Worm (Caenorhabditis elegans) whole organism, L4 larva: Measurements from ENCODE around the gene R53.4.
A peak's percentile ranks its signal among the peaks of the same experiment; 100 is the strongest.

Experiments used
- F44E2.7 ChIP-seq: fragments of 200-800 bp; sonication (Bioruptor generic); IDR thresholded peaks from 2 replicates; pipeline ENCODE4 v2.1.2; 2022; ENCODE audit warnings: missing genetic modification characterization, missing compliant biosample characterization
- R02D3.7 ChIP-seq: fragments of 150-350 bp; sonication (generic microtip); optimal IDR thresholded peaks from 3 replicates; lab custom pipeline; 2014; ENCODE audit warnings: missing biosample characterization, missing genetic modification characterization
- T20F7.1 ChIP-seq: fragments of 200-800 bp; sonication (Bioruptor generic); optimal IDR thresholded peaks from 2 replicates; lab custom pipeline; 2018; ENCODE audit warnings: mild to moderate bottlenecking, missing genetic modification characterization, missing compliant biosample characterization
- Y48G9A.11 ChIP-seq: fragments of 200-800 bp; sonication (Bioruptor generic); IDR thresholded peaks from 2 replicates; pipeline ENCODE4 v1.3.6; 2022; ENCODE audit warnings: missing genetic modification reagents, missing genetic modification characterization, missing compliant biosample characterization
- Y75B8A.6 ChIP-seq: fragments of 200-800 bp; sonication (Bioruptor generic); IDR thresholded peaks from 2 replicates; pipeline ENCODE4 v1.3.6; 2022; ENCODE audit warnings: missing genetic modification reagents, missing genetic modification characterization, missing compliant biosample characterization
- ZK337.2 ChIP-seq: fragments of 200-800 bp; sonication (Bioruptor generic); IDR thresholded peaks from 2 replicates; pipeline ENCODE4 v1.3.6; 2022; ENCODE audit warnings: missing genetic modification reagents, missing genetic modification characterization, missing compliant biosample characterization
- ama-1 ChIP-seq: fragments of 150-350 bp; optimal IDR thresholded peaks from 2 replicates; lab custom pipeline; 2014; ENCODE audit warnings: inconsistent platforms, mixed read lengths
- attf-4 ChIP-seq: sonication (generic microtip); optimal IDR thresholded peaks from 3 replicates; lab custom pipeline; 2017; ENCODE audit warnings: missing biosample characterization, missing genetic modification characterization
- ceh-20 ChIP-seq: fragments of 200-800 bp; sonication (Bioruptor generic); IDR thresholded peaks from 2 replicates; pipeline ENCODE4 v1.3.6; 2022; ENCODE audit warnings: missing genetic modification reagents, missing genetic modification characterization, missing compliant biosample characterization
- ceh-32 ChIP-seq: sonication (generic microtip); optimal IDR thresholded peaks from 2 replicates; lab custom pipeline; 2016; ENCODE audit warnings: mild to moderate bottlenecking, missing genetic modification characterization, missing compliant biosample characterization; ENCODE audit not compliant: poor library complexity
- ceh-62 ChIP-seq: sonication (generic microtip); optimal IDR thresholded peaks from 2 replicates; lab custom pipeline; 2017; ENCODE audit warnings: missing biosample characterization, missing genetic modification characterization
- cey-2 ChIP-seq: sonication (generic microtip); optimal IDR thresholded peaks from 3 replicates; lab custom pipeline; 2017; ENCODE audit warnings: missing genetic modification characterization, mild to moderate bottlenecking, missing compliant biosample characterization, antibody characterized with exemption, borderline replicate concordance; ENCODE audit not compliant: insufficient read depth
- ctbp-1 ChIP-seq: fragments of 200-800 bp; sonication (Bioruptor generic); IDR thresholded peaks from 2 replicates; pipeline ENCODE4 v1.3.6; 2022; ENCODE audit warnings: missing genetic modification reagents, missing genetic modification characterization, missing compliant biosample characterization
- daf-12 ChIP-seq: fragments of 150-350 bp; optimal IDR thresholded peaks from 2 replicates; lab custom pipeline; 2014; ENCODE audit warnings: missing biosample characterization, missing genetic modification reagents, missing genetic modification characterization
- daf-16 ChIP-seq, 3 experiments: sonication (generic microtip); optimal IDR thresholded peaks; 2 replicates each; lab custom pipeline; 2016 to 2017; ENCODE audit warnings: missing genetic modification characterization in 3 of 3, missing genetic modification reagents in 3 of 3, mild to moderate bottlenecking in 2 of 3, missing compliant biosample characterization in 2 of 3, missing biosample characterization in 1 of 3, moderate library complexity in 1 of 3
- dmd-9 ChIP-seq: fragments of 200-800 bp; sonication (Bioruptor generic); IDR thresholded peaks from 2 replicates; pipeline ENCODE4 v1.3.6; 2022; ENCODE audit warnings: missing genetic modification reagents, missing genetic modification characterization, missing compliant biosample characterization
- dve-1 ChIP-seq: sonication (generic microtip); optimal IDR thresholded peaks from 2 replicates; lab custom pipeline; 2017; ENCODE audit warnings: antibody characterized with exemption, mild to moderate bottlenecking, missing genetic modification characterization, missing compliant biosample characterization; ENCODE audit not compliant: insufficient read depth
- egl-27 ChIP-seq: sonication (generic microtip); optimal IDR thresholded peaks from 3 replicates; lab custom pipeline; 2017; ENCODE audit warnings: missing biosample characterization, missing genetic modification reagents, missing genetic modification characterization
- egl-43 ChIP-seq: fragments of 200-800 bp; sonication (Bioruptor generic); IDR thresholded peaks from 2 replicates; pipeline ENCODE4 v1.3.6; 2022; ENCODE audit warnings: missing genetic modification reagents, missing genetic modification characterization, missing compliant biosample characterization
- fos-1 ChIP-seq: fragments of 150-350 bp; optimal IDR thresholded peaks from 2 replicates; lab custom pipeline; 2014; ENCODE audit warnings: missing biosample characterization, missing genetic modification characterization
- gei-8 ChIP-seq: fragments of 200-800 bp; sonication (Bioruptor generic); optimal IDR thresholded peaks from 2 replicates; lab custom pipeline; 2018; ENCODE audit warnings: mild to moderate bottlenecking, missing genetic modification characterization, missing compliant biosample characterization
- hlh-11 ChIP-seq: fragments of 200-800 bp; sonication (Bioruptor generic); optimal IDR thresholded peaks from 2 replicates; lab custom pipeline; 2018; ENCODE audit warnings: mild to moderate bottlenecking, missing genetic modification characterization, missing compliant biosample characterization
- jun-1 ChIP-seq: fragments of 150-350 bp; optimal IDR thresholded peaks from 2 replicates; lab custom pipeline; 2014; ENCODE audit warnings: missing biosample characterization, missing genetic modification reagents, missing genetic modification characterization
- lin-13 ChIP-seq: fragments of 150-350 bp; optimal IDR thresholded peaks from 2 replicates; lab custom pipeline; 2014; ENCODE audit warnings: missing biosample characterization, missing genetic modification reagents, missing genetic modification characterization
- lin-15B ChIP-seq: fragments of 150-350 bp; sonication (generic microtip); optimal IDR thresholded peaks from 3 replicates; lab custom pipeline; 2014; ENCODE audit warnings: missing biosample characterization, missing genetic modification characterization
- lin-29 ChIP-seq: fragments of 200-800 bp; sonication (Bioruptor generic); IDR thresholded peaks from 2 replicates; pipeline ENCODE4 v1.3.6; 2022; ENCODE audit warnings: missing genetic modification reagents, missing genetic modification characterization, missing compliant biosample characterization
- lin-39 ChIP-seq: fragments of 150-350 bp; optimal IDR thresholded peaks from 2 replicates; lab custom pipeline; 2014; ENCODE audit warnings: missing biosample characterization, missing genetic modification reagents, missing genetic modification characterization
- lir-3 ChIP-seq: sonication (generic microtip); optimal IDR thresholded peaks from 2 replicates; lab custom pipeline; 2016; ENCODE audit warnings: mild to moderate bottlenecking, missing genetic modification characterization, missing compliant biosample characterization
- mdt-29 ChIP-seq: fragments of 200-800 bp; sonication (Bioruptor generic); IDR thresholded peaks from 2 replicates; pipeline ENCODE4 v1.3.6; 2022; ENCODE audit warnings: missing genetic modification reagents, missing genetic modification characterization, missing compliant biosample characterization
- mep-1 ChIP-seq: fragments of 150-350 bp; sonication (generic microtip); optimal IDR thresholded peaks from 3 replicates; lab custom pipeline; 2014; ENCODE audit warnings: missing biosample characterization, missing genetic modification characterization
- mes-2 ChIP-seq: sonication (generic microtip); optimal IDR thresholded peaks from 2 replicates; lab custom pipeline; 2016; ENCODE audit warnings: missing genotype, mild to moderate bottlenecking, missing genetic modification characterization, missing compliant biosample characterization; ENCODE audit not compliant: poor library complexity, severe bottlenecking
- nhr-10 ChIP-seq: fragments of 150-350 bp; optimal IDR thresholded peaks from 2 replicates; lab custom pipeline; 2014; ENCODE audit warnings: missing biosample characterization, missing genetic modification characterization
- nhr-102 ChIP-seq: sonication (generic microtip); optimal IDR thresholded peaks from 2 replicates; lab custom pipeline; 2016; ENCODE audit warnings: mild to moderate bottlenecking, missing genetic modification characterization, moderate library complexity, missing compliant biosample characterization
- nhr-48 ChIP-seq: sonication (generic microtip); optimal IDR thresholded peaks from 2 replicates; lab custom pipeline; 2016; ENCODE audit warnings: mild to moderate bottlenecking, missing genetic modification characterization, missing compliant biosample characterization
- nhr-77 ChIP-seq: fragments of 150-350 bp; optimal IDR thresholded peaks from 2 replicates; lab custom pipeline; 2014; ENCODE audit warnings: missing biosample characterization, missing genetic modification characterization
- pha-4 ChIP-seq, 2 experiments: fragments of 150-350 bp in 1 of 2; fragments of 200-800 bp in 1 of 2; sonication (Bioruptor generic) in 1 of 2; IDR thresholded peaks in 1 of 2; optimal IDR thresholded peaks in 1 of 2; 2 replicates each; pipeline versions ENCODE4 v1.3.6 to Lab custom; 2014 to 2022; ENCODE audit warnings: missing genetic modification characterization in 2 of 2, missing genetic modification reagents in 2 of 2, missing biosample characterization in 1 of 2, missing compliant biosample characterization in 1 of 2
- php-3 ChIP-seq: fragments of 200-800 bp; sonication (Bioruptor generic); IDR thresholded peaks from 2 replicates; pipeline ENCODE4 v1.3.6; 2022; ENCODE audit warnings: missing genetic modification reagents, missing genetic modification characterization, missing compliant biosample characterization
- rbr-2 ChIP-seq: sonication (generic microtip); optimal IDR thresholded peaks from 2 replicates; lab custom pipeline; 2016; ENCODE audit warnings: missing genotype, missing genetic modification characterization, missing compliant biosample characterization
- sdz-12 ChIP-seq: fragments of 200-800 bp; sonication (Bioruptor generic); optimal IDR thresholded peaks from 2 replicates; lab custom pipeline; 2018; ENCODE audit warnings: mild to moderate bottlenecking, missing genetic modification characterization, missing compliant biosample characterization
- snpc-1.2 ChIP-seq: fragments of 200-800 bp; sonication (Bioruptor generic); IDR thresholded peaks from 2 replicates; pipeline ENCODE4 v1.3.6; 2022; ENCODE audit warnings: missing genetic modification reagents, missing genetic modification characterization, missing compliant biosample characterization
- tag-97 ChIP-seq: fragments of 200-800 bp; sonication (Bioruptor generic); IDR thresholded peaks from 2 replicates; pipeline ENCODE4 v1.3.6; 2022; ENCODE audit warnings: missing genetic modification characterization, missing compliant biosample characterization
- unc-130 ChIP-seq: sonication (generic microtip); optimal IDR thresholded peaks from 2 replicates; lab custom pipeline; 2016; ENCODE audit warnings: missing genetic modification reagents, missing genetic modification characterization, missing compliant biosample characterization
- vab-7 ChIP-seq: fragments of 200-800 bp; sonication (Bioruptor generic); IDR thresholded peaks from 2 replicates; pipeline ENCODE4 v1.3.6; 2022; ENCODE audit warnings: missing genetic modification reagents, missing genetic modification characterization, missing compliant biosample characterization
- zag-1 ChIP-seq: fragments of 150-350 bp; optimal IDR thresholded peaks from 2 replicates; lab custom pipeline; 2014; ENCODE audit warnings: missing biosample characterization, missing genetic modification characterization
- zfp-3 ChIP-seq: fragments of 200-800 bp; sonication (Bioruptor generic); conservative IDR thresholded peaks from 2 replicates; pipeline ENCODE4 v1.3.6; 2022; ENCODE audit warnings: missing genetic modification reagents, missing genetic modification characterization, missing compliant biosample characterization
- zip-11 ChIP-seq: fragments of 200-800 bp; sonication (Bioruptor generic); IDR thresholded peaks from 2 replicates; pipeline ENCODE4 v1.3.6; 2022; ENCODE audit warnings: missing genetic modification characterization, missing compliant biosample characterization
- ztf-11 ChIP-seq: fragments of 150-350 bp; optimal IDR thresholded peaks from 2 replicates; lab custom pipeline; 2014; ENCODE audit warnings: missing biosample characterization, missing genetic modification characterization

Gene R53.4

ce11 chrII:9934570-9934969 is 33.3 kb downstream of the R53.4 start (continued):
- TF ChIP-seq Y48G9A.11 (GFP tag; lab: Robert Waterston, UW) (0 out of 2 replicates have a peak, but pooled peaks have one; percentile 38), ceh-62 (tag; lab: Kevin White, UChicago) (no peak), pha-4 (GFP tag; IDR thresholded peaks at IDR 0.05; lab: Robert Waterston, UW) (no peak), pha-4 (tag; optimal IDR thresholded peaks at IDR 0.05; lab: Kevin White, UChicago) (no peak), ama-1 (lab: Kevin White, UChicago) (peak; percentile 39), attf-4 (tag; lab: Kevin White, UChicago) (no peak), snpc-1.2 (GFP tag; lab: Robert Waterston, UW) (peak; percentile 21; the same call in 1 of the 2 replicates), lin-39 (tag; lab: Kevin White, UChicago) (no peak), egl-43 (GFP tag; lab: Robert Waterston, UW) (peak; percentile 58; the same call in 1 of the 2 replicates), fos-1 (tag; lab: Kevin White, UChicago) (no peak), unc-130 (GFP tag; lab: Kevin White, UChicago) (no peak), php-3 (GFP tag; lab: Robert Waterston, UW) (0 out of 2 replicates have a peak, but pooled peaks have one; percentile 32), nhr-77 (tag; lab: Kevin White, UChicago) (no peak), nhr-10 (tag; lab: Kevin White, UChicago) (no peak), Y75B8A.6 (GFP tag; lab: Robert Waterston, UW) (no peak), lin-29 (GFP tag; lab: Robert Waterston, UW) (0 out of 2 replicates have a peak, but pooled peaks have one; percentile 38), zip-11 (GFP tag; lab: Robert Waterston, UW) (no peak), ceh-20 (GFP tag; lab: Robert Waterston, UW) (no peak), dmd-9 (no peak), cey-2 (tag; lab: Kevin White, UChicago) (no peak), R02D3.7 (no peak)
- TF ChIP-seq, all 104 proteins: peak for 19

- TF ChIP-seq ctbp-1 (GFP tag; lab: Robert Waterston, UW) (no peak), zfp-3 (peak; percentile 67), sdz-12 (GFP tag; lab: Kevin White, UChicago) (no peak), T20F7.1 (no peak), ceh-32 (no peak), ZK337.2 (GFP tag; lab: Robert Waterston, UW) (no peak), nhr-48 (no peak), unc-130 (GFP tag; lab: Kevin White, UChicago) (no peak), ztf-11 (tag; lab: Kevin White, UChicago) (no peak), F44E2.7 (GFP tag; lab: Robert Waterston, UW) (no peak), egl-27 (tag; lab: Kevin White, UChicago) (no peak), pha-4 (GFP tag; IDR thresholded peaks at IDR 0.05; lab: Robert Waterston, UW) (0 out of 2 replicates have a peak, but pooled peaks have one; percentile 29), pha-4 (tag; optimal IDR thresholded peaks at IDR 0.05; lab: Kevin White, UChicago) (no peak), nhr-102 (peak; percentile 62), mdt-29 (GFP tag; lab: Robert Waterston, UW) (peak; percentile 30; the same call in 1 of the 2 replicates), ceh-62 (tag; lab: Kevin White, UChicago) (no peak), daf-12 (tag; lab: Kevin White, UChicago) (no peak), jun-1 (tag; lab: Kevin White, UChicago) (no peak), hlh-11 (tag; lab: Kevin White, UChicago) (peak; percentile 27), ceh-20 (GFP tag; lab: Robert Waterston, UW) (0 out of 2 replicates have a peak, but pooled peaks have one; percentile 8), lir-3 (tag; lab: Kevin White, UChicago) (no peak), daf-16 (GFP tag; optimal IDR thresholded peaks at IDR 0.05; lab: Kevin White, UChicago) (peak in 1 of 2 experiments; percentile 65), daf-16 (tag; optimal IDR thresholded peaks at IDR 0.05; lab: Kevin White, UChicago) (peak; percentile 50), lin-13 (GFP tag; lab: Kevin White, UChicago) (peak; percentile 61), rbr-2 (tag; lab: Kevin White, UChicago) (no peak), tag-97 (no peak), gei-8 (GFP tag; lab: Kevin White, UChicago) (peak; percentile 22), dve-1 (tag; lab: Kevin White, UChicago) (peak; percentile 28), zag-1 (tag; lab: Kevin White, UChicago) (no peak), mep-1 (tag; lab: Kevin White, UChicago) (peak; percentile 71), mes-2 (tag; lab: Kevin White, UChicago) (peak; percentile 17), vab-7 (GFP tag; lab: Robert Waterston, UW) (peak; percentile 28; the same call in 1 of the 2 replicates), lin-15B (no peak)
These were observed 33.9 kb downstream of the R53.4 start for ce11 chrII:9933947-9934383.
